Fruit fly (Drosophila melanogaster) whole organism, prepupa: Measurements from ENCODE around the gene CG14984.

Experiments
- CG11902 ChIP-seq: fragments of 200-800 bp; sonication (Bioruptor generic); optimal IDR thresholded peaks from 3 replicates; lab custom pipeline; 2016; ENCODE audit warnings: missing biosample characterization, missing genetic modification characterization
- CG31627 ChIP-seq: fragments of 200-800 bp; sonication (Bioruptor generic); optimal IDR thresholded peaks from 3 replicates; lab custom pipeline; 2016; ENCODE audit warnings: missing biosample characterization, missing genetic modification characterization
- CG32006 ChIP-seq: fragments of 200-800 bp; sonication (Bioruptor generic); optimal IDR thresholded peaks from 3 replicates; lab custom pipeline; 2017; ENCODE audit warnings: missing biosample characterization, mild to moderate bottlenecking, missing genetic modification characterization
- CG34406 ChIP-seq: fragments of 200-800 bp; sonication (Bioruptor generic); optimal IDR thresholded peaks from 3 replicates; lab custom pipeline; 2016; ENCODE audit warnings: missing biosample characterization, missing genetic modification characterization
- CG6854 ChIP-seq: fragments of 200-800 bp; sonication (Bioruptor generic); optimal IDR thresholded peaks from 2 replicates; lab custom pipeline; 2017; ENCODE audit warnings: missing biosample characterization, mild to moderate bottlenecking, missing genetic modification characterization
- Hr4 ChIP-seq: fragments of 200-800 bp; sonication (Bioruptor generic); optimal IDR thresholded peaks from 3 replicates; lab custom pipeline; 2016; ENCODE audit warnings: missing biosample characterization, missing genetic modification characterization
- Met ChIP-seq: fragments of 200-800 bp; sonication (Bioruptor generic); optimal IDR thresholded peaks from 3 replicates; lab custom pipeline; 2016; ENCODE audit warnings: missing biosample characterization, missing genetic modification characterization
- fd59A ChIP-seq: fragments of 200-800 bp; sonication (Bioruptor generic); optimal IDR thresholded peaks from 2 replicates; lab custom pipeline; 2017; ENCODE audit warnings: missing biosample characterization, mild to moderate bottlenecking, missing genetic modification characterization, missing genetic modification reagents
- fkh ChIP-seq: fragments of 200-800 bp; sonication (Bioruptor generic); optimal IDR thresholded peaks from 3 replicates; lab custom pipeline; 2017; ENCODE audit warnings: missing biosample characterization, mild to moderate bottlenecking, missing genetic modification characterization, moderate library complexity

DNA sequence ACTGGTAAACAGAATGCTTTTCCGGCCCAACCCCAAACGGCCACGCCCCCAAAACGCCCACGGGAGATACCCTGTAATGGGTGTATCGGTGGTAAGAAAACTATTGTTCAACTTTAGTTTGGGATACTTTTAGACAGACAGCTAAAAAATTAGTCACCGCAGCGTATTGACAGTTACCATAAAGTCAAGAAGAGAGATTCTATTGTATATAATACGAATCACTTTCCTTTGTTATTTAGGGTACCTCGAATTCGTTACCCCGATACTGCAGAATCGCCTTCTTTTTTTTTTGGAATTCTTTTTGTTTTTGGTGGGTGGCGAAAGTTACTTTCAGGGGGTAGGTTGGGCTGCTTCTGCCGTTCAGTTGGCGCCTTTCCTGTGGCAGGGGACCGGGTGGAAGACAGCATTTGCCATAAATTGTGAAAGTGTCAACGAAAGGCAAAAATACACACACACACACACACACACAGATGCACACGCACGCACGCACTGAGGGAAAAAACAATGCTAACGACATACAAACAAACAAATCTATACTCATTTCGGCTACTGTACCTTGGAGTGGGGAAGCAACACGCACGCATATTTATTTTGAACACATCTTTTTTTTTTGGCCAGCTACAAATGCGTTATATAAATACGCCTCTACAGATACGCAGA lies 18.2 kb upstream of the CG14984 start:
- TF ChIP-seq CG11902 (no peak), CG32006 (no peak), CG34406 (GFP tag; lab: Kevin White, UChicago) (no peak), Hr4 (no peak), fd59A (no peak), CG6854 (GFP tag; lab: Kevin White, UChicago) (no peak), Met (GFP tag; lab: Kevin White, UChicago) (no peak), fkh (no peak), CG31627 (GFP tag; lab: Kevin White, UChicago) (no peak)
